Fruit fly (Drosophila melanogaster): Measurements from ENCODE around the gene Gr22f.

Gr22f gene

DNA sequence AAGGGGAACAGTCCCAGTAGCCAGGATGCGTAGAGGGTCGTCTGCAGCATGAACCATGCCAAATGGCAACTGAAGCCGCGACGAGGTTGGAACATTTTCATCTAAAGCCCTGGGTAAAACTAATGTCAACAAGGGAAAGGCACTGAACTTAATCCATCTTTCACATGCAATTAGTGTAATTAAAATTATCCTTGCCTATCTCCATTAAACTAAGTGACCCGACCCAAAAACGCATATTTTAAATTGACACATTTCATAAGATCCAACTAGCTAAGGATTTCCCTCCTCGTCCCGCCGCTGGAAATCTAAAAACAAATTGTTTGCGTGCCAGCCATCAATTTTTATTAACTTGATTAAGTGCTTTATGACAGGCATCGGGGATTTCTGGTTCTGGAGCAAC is at the start of gene Gr22f:
Gene Gr22f, minus strand, starts transcription at position 101 of the 400 bp plus-strand sequence.
- TF ChIP-seq Sin3A (optimal IDR thresholded peaks at IDR 0.05) (no peak), Myc (optimal IDR thresholded peaks at IDR 0.05) (no peak), h (optimal IDR thresholded peaks at IDR 0.05) (no peak), ttk (optimal IDR thresholded peaks at IDR 0.05) (no peak), psq (optimal IDR thresholded peaks at IDR 0.05) (no peak), insv (optimal IDR thresholded peaks at IDR 0.05) (no peak)

DNA sequence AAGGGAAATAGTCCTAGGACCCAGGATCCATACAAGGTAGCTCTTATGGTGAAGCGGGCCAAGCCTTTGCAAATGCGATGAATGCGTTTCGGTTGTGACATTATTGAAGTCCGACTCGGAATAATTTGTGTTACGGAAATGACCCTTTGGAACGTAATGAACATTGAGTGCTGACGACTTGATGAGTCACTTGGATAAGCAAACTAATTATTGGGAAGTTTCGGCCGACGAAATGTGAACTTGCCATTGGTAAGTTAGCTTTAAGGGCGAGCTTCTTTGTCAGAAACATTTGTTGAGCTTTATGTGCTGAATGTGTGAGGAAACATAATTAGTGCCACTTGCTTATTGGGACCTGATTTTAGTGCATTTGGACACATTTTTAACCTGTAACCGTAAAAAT is 38.6 kb upstream of the Gr22f start, which contains the start of gene Gr22a:
Gene Gr22a, minus strand, starts transcription at position 101 of the 400 bp plus-strand sequence.
- TF ChIP-seq psq (optimal IDR thresholded peaks at IDR 0.05): no peak
- no peak for TF ChIP-seq Sin3A (optimal IDR thresholded peaks at IDR 0.05)
- no peak for TF ChIP-seq Myc (optimal IDR thresholded peaks at IDR 0.05)
- TF ChIP-seq ttk (optimal IDR thresholded peaks at IDR 0.05): no peak
- TF ChIP-seq insv (optimal IDR thresholded peaks at IDR 0.05): no peak
- TF ChIP-seq h (optimal IDR thresholded peaks at IDR 0.05): no peak

DNA sequence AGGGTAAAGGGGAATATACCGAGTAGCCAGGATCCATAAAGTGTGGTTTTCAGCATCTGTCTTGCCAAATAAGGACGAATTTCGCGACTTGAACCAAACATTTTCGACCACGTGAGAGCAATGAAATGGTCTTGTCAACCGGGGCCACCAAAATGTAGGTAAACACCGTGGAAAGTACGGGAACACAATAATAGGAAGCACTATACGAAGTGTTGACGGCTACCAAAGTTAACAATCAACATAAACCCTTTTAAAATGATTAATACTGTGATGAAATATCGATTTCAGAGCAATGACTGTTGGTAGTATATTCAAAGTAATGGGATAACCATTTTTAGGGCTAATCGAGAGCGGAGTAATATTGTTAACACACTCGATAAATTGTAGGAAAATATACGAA is 36.9 kb upstream of the Gr22f start, which contains the start of gene Gr22b:
Gene Gr22b, minus strand, starts transcription at position 101 of the 400 bp plus-strand sequence.
- TF ChIP-seq psq (optimal IDR thresholded peaks at IDR 0.05) (no peak), insv (optimal IDR thresholded peaks at IDR 0.05) (no peak)

DNA sequence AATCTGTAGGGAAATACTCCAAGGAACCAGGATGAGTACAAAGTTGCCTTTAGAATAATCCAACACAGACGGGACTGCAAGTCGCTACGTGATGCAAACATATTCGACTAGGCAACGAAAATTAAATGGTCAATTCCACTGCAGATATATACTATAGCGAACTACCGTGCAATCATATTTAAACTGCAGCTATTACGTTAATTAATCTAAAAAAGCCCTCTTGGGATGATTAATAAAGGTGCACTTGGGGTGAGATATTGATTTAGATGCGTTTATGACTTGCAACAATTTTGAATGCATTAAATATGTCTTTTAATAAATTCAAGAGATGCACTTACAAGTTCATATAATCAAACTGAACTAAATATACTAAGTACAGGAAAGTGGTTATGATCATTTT is 35.5 kb upstream of the Gr22f start, which contains the start of gene Gr22c:
Gene Gr22c, minus strand, starts transcription at position 101 of the 400 bp plus-strand sequence.
- TF ChIP-seq Myc (optimal IDR thresholded peaks at IDR 0.05): no peak
- no peak for TF ChIP-seq h (optimal IDR thresholded peaks at IDR 0.05)
- no peak for TF ChIP-seq psq (optimal IDR thresholded peaks at IDR 0.05)
- TF ChIP-seq insv (optimal IDR thresholded peaks at IDR 0.05): no peak
- no peak for TF ChIP-seq Sin3A (optimal IDR thresholded peaks at IDR 0.05)
- no peak for TF ChIP-seq ttk (optimal IDR thresholded peaks at IDR 0.05)

dm6 chr2L:1790261-1790660 is 34.0 kb upstream of the Gr22f start, which contains the start of gene Gr22d:
Gr22d (minus strand) TSS chr2L:1790361.
- TF ChIP-seq h (optimal IDR thresholded peaks at IDR 0.05): no peak

dm6 chr2L:1787929-1788328 is 31.7 kb upstream of the Gr22f start:
- TF ChIP-seq psq (optimal IDR thresholded peaks at IDR 0.05) (no peak), insv (optimal IDR thresholded peaks at IDR 0.05) (no peak), Sin3A (optimal IDR thresholded peaks at IDR 0.05) (no peak), ttk (optimal IDR thresholded peaks at IDR 0.05) (no peak), h (optimal IDR thresholded peaks at IDR 0.05) (no peak), Myc (optimal IDR thresholded peaks at IDR 0.05) (no peak)

DNA sequence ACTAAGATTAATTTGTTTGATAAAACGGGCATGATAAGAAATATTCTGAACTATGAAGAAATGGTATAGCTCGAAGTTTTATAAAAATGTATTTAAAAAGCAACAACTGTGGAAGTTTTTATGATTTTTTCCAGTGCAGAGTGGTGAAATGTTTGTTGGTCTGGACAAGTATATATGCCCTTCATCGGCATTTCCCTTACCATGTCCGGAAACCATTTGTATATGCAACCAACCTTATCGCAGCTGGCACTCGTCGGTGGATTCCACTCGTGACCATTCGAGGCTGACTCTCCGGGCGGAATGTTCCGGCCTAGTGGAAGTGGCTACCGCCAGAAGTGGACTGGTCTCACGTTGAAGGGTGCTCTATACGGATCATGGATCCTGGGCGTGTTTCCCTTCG is 27.5 kb upstream of the Gr22f start, which contains the start of gene Gr22e:
Gene Gr22e, plus strand, starts transcription at position 301 of the 400 bp plus-strand sequence.
- no peak for TF ChIP-seq insv (optimal IDR thresholded peaks at IDR 0.05)
- TF ChIP-seq h (optimal IDR thresholded peaks at IDR 0.05): no peak
- no peak for TF ChIP-seq ttk (optimal IDR thresholded peaks at IDR 0.05)
- TF ChIP-seq Sin3A (optimal IDR thresholded peaks at IDR 0.05): no peak
- TF ChIP-seq psq (optimal IDR thresholded peaks at IDR 0.05): no peak
- TF ChIP-seq Myc (optimal IDR thresholded peaks at IDR 0.05): no peak

DNA sequence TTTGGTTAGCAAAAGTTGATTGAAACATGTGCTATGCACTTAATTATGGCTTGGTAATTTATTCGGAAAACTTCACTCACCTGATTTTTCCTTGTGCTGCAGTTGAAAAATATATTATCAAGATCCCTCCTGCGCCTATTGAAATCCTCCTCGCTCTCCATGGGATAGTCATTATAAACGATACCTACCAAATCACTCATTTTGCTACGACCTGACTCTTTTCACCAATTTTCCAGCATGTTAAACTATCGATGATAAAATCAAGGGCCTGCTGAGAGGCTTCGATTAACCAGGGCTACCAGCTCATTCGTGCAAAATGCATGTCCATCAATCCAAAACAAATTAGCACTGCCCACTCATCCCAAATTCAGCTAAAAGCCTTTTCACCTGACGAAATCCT is 2.6 kb upstream of the Gr22f start, which contains the start of gene CG17650:
Gene CG17650, minus strand, starts transcription at position 241 of the 400 bp plus-strand sequence.
- TF ChIP-seq h (optimal IDR thresholded peaks at IDR 0.05) (no peak), ttk (optimal IDR thresholded peaks at IDR 0.05) (no peak), Sin3A (optimal IDR thresholded peaks at IDR 0.05) (no peak), insv (optimal IDR thresholded peaks at IDR 0.05) (no peak), psq (optimal IDR thresholded peaks at IDR 0.05) (no peak), Myc (optimal IDR thresholded peaks at IDR 0.05) (no peak)

DNA sequence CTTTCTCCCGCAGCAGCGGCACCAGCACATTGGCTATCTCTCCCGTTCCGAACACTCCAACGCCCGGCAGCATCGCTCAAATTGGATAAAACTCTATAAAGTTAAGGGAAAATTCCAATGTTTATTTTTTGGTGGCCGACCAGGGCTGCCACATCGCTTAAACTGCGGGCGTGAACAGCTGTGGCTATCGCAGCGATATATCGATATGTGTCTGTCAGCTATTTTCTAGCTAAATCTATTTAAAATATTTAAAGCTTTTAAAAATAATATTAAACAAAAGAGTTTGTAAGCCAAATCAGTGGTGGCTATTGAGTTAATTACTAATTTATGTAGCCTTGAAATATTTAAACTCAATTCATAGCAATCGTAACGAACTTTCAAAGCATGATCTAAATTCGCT is 4.3 kb downstream of the Gr22f start, which contains the start of the genes CG17712 and CG17648:
Gene CG17712, minus strand, starts transcription at position 170 of the 400 bp plus-strand sequence.
Gene CG17648, plus strand, starts transcription at position 356 of the 400 bp plus-strand sequence.
- no peak for TF ChIP-seq Sin3A (optimal IDR thresholded peaks at IDR 0.05)
- no peak for TF ChIP-seq psq (optimal IDR thresholded peaks at IDR 0.05)
- TF ChIP-seq h (optimal IDR thresholded peaks at IDR 0.05): no peak
- TF ChIP-seq ttk (optimal IDR thresholded peaks at IDR 0.05): no peak
- no peak for TF ChIP-seq Myc (optimal IDR thresholded peaks at IDR 0.05)
- no peak for TF ChIP-seq insv (optimal IDR thresholded peaks at IDR 0.05)

DNA sequence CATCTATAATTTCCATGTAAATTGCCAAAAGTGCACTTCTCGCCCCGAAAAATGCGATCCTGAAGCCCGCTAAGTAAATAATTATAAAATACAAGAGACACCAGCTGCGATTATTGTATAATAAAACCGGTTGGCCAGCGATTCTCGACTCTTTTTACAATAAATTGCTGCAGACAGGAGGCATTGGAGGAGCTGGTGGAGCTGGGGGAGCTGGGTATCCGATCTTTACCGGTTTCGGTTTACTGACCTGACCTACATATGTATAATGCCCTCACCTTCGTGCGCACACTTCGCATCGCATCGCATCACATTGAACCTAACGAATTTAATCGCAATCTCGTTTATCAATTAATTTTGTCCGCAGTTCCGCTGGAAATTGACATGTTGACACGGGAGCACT is 7.8 kb downstream of the Gr22f start:
- TF ChIP-seq psq (optimal IDR thresholded peaks at IDR 0.05) (no peak), Myc (optimal IDR thresholded peaks at IDR 0.05) (no peak), insv (optimal IDR thresholded peaks at IDR 0.05) (no peak), ttk (optimal IDR thresholded peaks at IDR 0.05) (no peak), h (optimal IDR thresholded peaks at IDR 0.05) (no peak)

DNA sequence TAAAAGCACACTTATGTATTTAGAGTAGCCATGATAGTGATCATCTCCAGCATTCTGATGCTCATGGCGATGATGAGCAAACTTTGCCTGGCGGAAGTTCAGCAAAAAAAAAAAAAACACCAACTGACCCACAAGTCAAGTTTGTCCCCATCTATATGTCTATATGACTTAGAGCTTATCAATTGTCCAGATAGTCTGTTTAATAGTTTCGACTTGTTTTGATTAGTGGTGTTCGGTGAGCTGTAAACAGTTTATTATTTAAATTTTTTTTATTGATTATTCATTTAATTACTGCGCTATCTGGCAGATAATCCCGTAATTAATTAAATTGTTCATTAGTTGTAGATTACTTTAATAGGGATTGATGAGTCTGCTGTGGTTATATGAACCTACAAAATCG is 12.5 kb downstream of the Gr22f start:
- TF ChIP-seq Myc (optimal IDR thresholded peaks at IDR 0.05): no peak

DNA sequence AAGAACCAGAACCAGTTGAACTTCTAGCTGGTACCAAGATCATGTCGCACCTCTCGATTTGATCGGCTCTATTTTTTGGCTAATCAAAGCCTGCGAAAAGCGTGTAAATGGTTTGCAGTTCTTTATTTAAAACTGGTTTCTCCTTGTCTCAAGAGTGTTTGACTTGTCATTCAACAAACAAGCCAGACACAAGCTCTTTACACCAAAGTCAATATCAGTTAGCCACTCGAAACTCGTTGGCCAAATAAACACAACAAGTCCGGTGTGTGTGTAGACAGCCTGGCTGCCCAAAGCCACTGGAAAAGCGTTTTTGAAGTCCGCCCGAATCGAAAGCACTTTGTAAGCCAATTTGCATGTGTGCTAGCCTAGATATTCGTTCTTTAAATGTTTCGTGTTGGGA is 16.2 kb downstream of the Gr22f start:
- no peak for TF ChIP-seq psq (optimal IDR thresholded peaks at IDR 0.05)
- TF ChIP-seq Myc (optimal IDR thresholded peaks at IDR 0.05): no peak
- no peak for TF ChIP-seq ttk (optimal IDR thresholded peaks at IDR 0.05)
- no peak for TF ChIP-seq h (optimal IDR thresholded peaks at IDR 0.05)
- no peak for TF ChIP-seq Sin3A (optimal IDR thresholded peaks at IDR 0.05)
- no peak for TF ChIP-seq insv (optimal IDR thresholded peaks at IDR 0.05)

dm6 chr2L:1738054-1738453 is 18.2 kb downstream of the Gr22f start:
- no peak for TF ChIP-seq Myc (optimal IDR thresholded peaks at IDR 0.05)
- no peak for TF ChIP-seq insv (optimal IDR thresholded peaks at IDR 0.05)

Measured in Kc167 (cell line).